Fruit fly (Drosophila melanogaster): ENCODE data around the gene ppk21.

The ppk21 gene

dm6 chr3R:29618515-29619157 lies 45.9 kb upstream of the ppk21 start, which contains the start of gene CG1907 (continued):
- TF ChIP-seq Sox100B (GFP tag; optimal IDR thresholded peaks at IDR 0.05), result peak; percentile 97
- TF ChIP-seq Dp (GFP tag; optimal IDR thresholded peaks at IDR 0.05), result peak; percentile 78
- peak; percentile 96 for TF ChIP-seq CG9215 (GFP tag; IDR thresholded peaks at IDR 0.05)
- peak; percentile 96 for TF ChIP-seq Fer2 (tag; optimal IDR thresholded peaks at IDR 0.05)
- peak; percentile 99 for TF ChIP-seq bcd (GFP tag; optimal IDR thresholded peaks at IDR 0.05)
- peak; percentile 99 for TF ChIP-seq ttk (GFP tag; IDR thresholded peaks at IDR 0.05)
- TF ChIP-seq fru (optimal IDR thresholded peaks at IDR 0.05), result no peak
- peak; percentile 93 for TF ChIP-seq tup (GFP tag; optimal IDR thresholded peaks at IDR 0.05)
- TF ChIP-seq so (GFP tag; IDR thresholded peaks at IDR 0.05), result peak; percentile 98
- peak; percentile 96 for TF ChIP-seq ATbp (GFP tag; optimal IDR thresholded peaks at IDR 0.05)
- TF ChIP-seq CG5180 (GFP tag; optimal IDR thresholded peaks at IDR 0.05), result peak; percentile 90
- TF ChIP-seq HLH4C (GFP tag; IDR thresholded peaks at IDR 0.05; ENCODE audit: partially characterized antibody), result 0 out of 3 replicates have a peak, but pooled peaks have one; percentile 49
- TF ChIP-seq mirr (GFP tag; optimal IDR thresholded peaks at IDR 0.05), result peak; percentile 85
- TF ChIP-seq MBD-R2 (GFP tag; IDR thresholded peaks at IDR 0.05), result peak; percentile 99
- TF ChIP-seq Bteb2 (GFP tag; optimal IDR thresholded peaks at IDR 0.05), result peak; percentile 81
- peak; percentile 85 for TF ChIP-seq Dad (GFP tag; optimal IDR thresholded peaks at IDR 0.05)
- peak; percentile 98 for TF ChIP-seq esg (GFP tag; conservative IDR thresholded peaks at IDR 0.05)
- peak; percentile 74 for TF ChIP-seq maf-S (GFP tag; optimal IDR thresholded peaks at IDR 0.05)
- TF ChIP-seq dati (GFP tag; IDR thresholded peaks at IDR 0.05), result peak; percentile 93
- peak; percentile 97 for TF ChIP-seq grau (tag; optimal IDR thresholded peaks at IDR 0.05)
- peak; percentile 21 for TF ChIP-seq HmgD (GFP tag; optimal IDR thresholded peaks at IDR 0.05)
- TF ChIP-seq cas (GFP tag; IDR thresholded peaks at IDR 0.05), result peak; percentile 96
- peak; percentile 78 for TF ChIP-seq crol (GFP tag; IDR thresholded peaks at IDR 0.05)
- peak; percentile 96 for TF ChIP-seq fd3F (GFP tag; optimal IDR thresholded peaks at IDR 0.05)
- TF ChIP-seq Trl (optimal IDR thresholded peaks at IDR 0.05), result peak; percentile 93 to 94
- TF ChIP-seq Trl (GFP tag; optimal IDR thresholded peaks at IDR 0.05), result peak; percentile 78
- TF ChIP-seq CG10543 (GFP tag; optimal IDR thresholded peaks at IDR 0.05), result peak; percentile 98
- TF ChIP-seq CG42726 (GFP tag; IDR thresholded peaks at IDR 0.05; ENCODE audit: partially characterized antibody), result no peak
- 0 out of 4 replicates have a peak, but pooled peaks have one; percentile 70 for TF ChIP-seq chinmo (GFP tag; IDR thresholded peaks at IDR 0.05; ENCODE audit: partially characterized antibody)
- peak; percentile 99 for TF ChIP-seq CG32767 (GFP tag; IDR thresholded peaks at IDR 0.05)
- peak; percentile 75 for TF ChIP-seq ERR (GFP tag; optimal IDR thresholded peaks at IDR 0.05)
- peak; percentile 72 for TF ChIP-seq CG11398 (GFP tag; optimal IDR thresholded peaks at IDR 0.05)
- TF ChIP-seq CG14441 (GFP tag; IDR thresholded peaks at IDR 0.05), result peak; percentile 98
- peak; percentile 97 for TF ChIP-seq gce (GFP tag; IDR thresholded peaks at IDR 0.05)
- TF ChIP-seq Nf-YC (tag; optimal IDR thresholded peaks at IDR 0.05), result peak; percentile 91
- peak; percentile 33 for TF ChIP-seq Dref (GFP tag; IDR thresholded peaks at IDR 0.05)
- TF ChIP-seq stwl (tag; optimal IDR thresholded peaks at IDR 0.05), result peak; percentile 96
- peak; percentile 91 for TF ChIP-seq TFAM (GFP tag; optimal IDR thresholded peaks at IDR 0.05)
- peak; percentile 71 for TF ChIP-seq CG1792 (GFP tag; optimal IDR thresholded peaks at IDR 0.05)
- peak; percentile 95 for TF ChIP-seq CG12219 (GFP tag; optimal IDR thresholded peaks at IDR 0.05)
- peak; percentile 99 for TF ChIP-seq CoRest (tag; optimal IDR thresholded peaks at IDR 0.05)
- peak; percentile 96 for TF ChIP-seq Med (GFP tag)
- TF ChIP-seq CG12744 (GFP tag; optimal IDR thresholded peaks at IDR 0.05), result peak; percentile 40
- TF ChIP-seq CG18619 (GFP tag; optimal IDR thresholded peaks at IDR 0.05), result peak; percentile 96
- no peak for TF ChIP-seq CG34224 (GFP tag; IDR thresholded peaks at IDR 0.05; ENCODE audit: partially characterized antibody)
- peak; percentile 93 for TF ChIP-seq slou (GFP tag; optimal IDR thresholded peaks at IDR 0.05)
- peak; percentile 99 for TF ChIP-seq CG13424 (tag; optimal IDR thresholded peaks at IDR 0.05)
- TF ChIP-seq CG31388 (GFP tag; optimal IDR thresholded peaks at IDR 0.05), result peak; percentile 96
- peak in 1 of 3 experiments; percentile 98 for TF ChIP-seq lola (GFP tag; optimal IDR thresholded peaks at IDR 0.05)
- TF ChIP-seq exex (tag; optimal IDR thresholded peaks at IDR 0.05), result peak; percentile 82

Measured in whole organism, embryonic.